Worm (Caenorhabditis elegans) whole organism, L3 larva: ENCODE results near the gene Y39F10A.6.

Source experiments
- R02D3.7 ChIP-seq: fragments of 150-350 bp; optimal IDR thresholded peaks from 2 replicates; lab custom pipeline; 2014; ENCODE audit warnings: missing biosample characterization, missing genetic modification characterization
- ama-1 ChIP-seq: fragments of 150-350 bp; optimal IDR thresholded peaks from 2 replicates; lab custom pipeline; 2018
- daf-12 ChIP-seq: fragments of 150-350 bp; optimal IDR thresholded peaks from 2 replicates; lab custom pipeline; 2014; ENCODE audit warnings: missing biosample characterization, missing genetic modification reagents, missing genetic modification characterization
- egl-27 ChIP-seq: sonication (generic microtip); optimal IDR thresholded peaks from 4 replicates; lab custom pipeline; 2017; ENCODE audit warnings: missing biosample characterization, missing genetic modification reagents, missing genetic modification characterization
- fos-1 ChIP-seq: fragments of 150-350 bp; optimal IDR thresholded peaks from 2 replicates; lab custom pipeline; 2014; ENCODE audit warnings: missing biosample characterization, missing genetic modification characterization
- lin-15B ChIP-seq: fragments of 150-350 bp; optimal IDR thresholded peaks from 2 replicates; lab custom pipeline; 2014; ENCODE audit warnings: missing biosample characterization, missing genetic modification characterization
- nhr-237 ChIP-seq: fragments of 150-350 bp; optimal IDR thresholded peaks from 2 replicates; lab custom pipeline; 2014; ENCODE audit warnings: missing biosample characterization, missing genetic modification characterization
- nhr-25 ChIP-seq: sonication (generic microtip); optimal IDR thresholded peaks from 2 replicates; lab custom pipeline; 2017; ENCODE audit warnings: missing biosample characterization, missing genetic modification characterization
- nhr-28 ChIP-seq: fragments of 150-350 bp; optimal IDR thresholded peaks from 2 replicates; lab custom pipeline; 2014; ENCODE audit warnings: missing biosample characterization, missing genetic modification characterization
- pha-4 ChIP-seq: fragments of 150-350 bp; optimal IDR thresholded peaks from 2 replicates; lab custom pipeline; 2014; ENCODE audit warnings: missing biosample characterization, missing genetic modification reagents, missing genetic modification characterization

DNA sequence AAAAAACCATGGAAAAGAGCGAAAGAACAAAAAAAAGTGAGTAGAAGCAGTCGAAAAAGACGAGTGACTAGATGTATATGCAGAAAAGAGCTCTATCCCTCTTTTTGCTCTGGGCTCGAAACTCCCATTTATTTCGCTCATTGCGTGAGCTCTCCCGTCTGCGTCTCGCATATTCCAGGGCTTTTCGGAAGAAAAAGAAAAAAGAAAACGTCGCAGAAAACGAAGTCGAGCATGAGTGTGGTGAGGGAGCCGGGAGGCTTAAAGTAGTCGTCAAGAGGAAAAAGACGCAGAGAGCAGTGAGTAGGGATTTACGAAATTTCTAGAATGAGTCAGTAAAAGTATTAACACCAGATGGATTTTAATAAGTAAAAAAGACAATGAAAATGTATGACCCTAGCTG, 23.6 kb downstream of the Y39F10A.6 start:
- TF ChIP-seq nhr-25 (tag; lab: Kevin White, UChicago), result no peak
- TF ChIP-seq ama-1 (lab: Kevin White, UChicago), result no peak
- no peak for TF ChIP-seq pha-4 (tag; lab: Kevin White, UChicago)
- no peak for TF ChIP-seq egl-27 (tag; lab: Kevin White, UChicago)
- no peak for TF ChIP-seq nhr-237 (tag; lab: Kevin White, UChicago)
- no peak for TF ChIP-seq fos-1
- no peak for TF ChIP-seq daf-12 (tag; lab: Kevin White, UChicago)
- peak; percentile 26 for TF ChIP-seq lin-15B (tag; lab: Kevin White, UChicago)
- no peak for TF ChIP-seq R02D3.7
- TF ChIP-seq nhr-28, result no peak
